Worm (Caenorhabditis elegans) whole organism, L3 larva: ENCODE data around the gene sex-1.

Experiments
- R02D3.7 ChIP-seq: fragments of 150-350 bp; optimal IDR thresholded peaks from 2 replicates; lab custom pipeline; 2014; ENCODE audit warnings: missing biosample characterization, missing genetic modification characterization
- ama-1 ChIP-seq: fragments of 150-350 bp; optimal IDR thresholded peaks from 2 replicates; lab custom pipeline; 2018
- ceh-16 ChIP-seq: sonication (generic microtip); optimal IDR thresholded peaks from 2 replicates; lab custom pipeline; 2017; ENCODE audit warnings: missing biosample characterization, missing genetic modification characterization
- ceh-28 ChIP-seq: fragments of 150-350 bp; optimal IDR thresholded peaks from 2 replicates; lab custom pipeline; 2014; ENCODE audit warnings: missing biosample characterization, missing genetic modification reagents, missing genetic modification characterization
- ceh-82 ChIP-seq: fragments of 150-350 bp; optimal IDR thresholded peaks from 2 replicates; lab custom pipeline; 2014; ENCODE audit warnings: missing biosample characterization, missing genetic modification characterization
- ceh-9 ChIP-seq: sonication (generic microtip); optimal IDR thresholded peaks from 2 replicates; lab custom pipeline; 2018; ENCODE audit warnings: missing biosample characterization, missing genetic modification characterization
- egl-27 ChIP-seq: sonication (generic microtip); optimal IDR thresholded peaks from 4 replicates; lab custom pipeline; 2017; ENCODE audit warnings: missing biosample characterization, missing genetic modification reagents, missing genetic modification characterization
- egl-5 ChIP-seq: fragments of 150-350 bp; optimal IDR thresholded peaks from 2 replicates; lab custom pipeline; 2017; ENCODE audit warnings: missing biosample characterization, missing genetic modification reagents, missing genetic modification characterization, inconsistent platforms
- elt-1 ChIP-seq: fragments of 150-350 bp; optimal IDR thresholded peaks from 2 replicates; lab custom pipeline; 2014; ENCODE audit warnings: missing biosample characterization, missing genetic modification characterization
- elt-2 ChIP-seq: sonication (generic microtip); optimal IDR thresholded peaks from 2 replicates; lab custom pipeline; 2016; ENCODE audit warnings: missing genetic modification reagents, mild to moderate bottlenecking, missing genetic modification characterization, missing compliant biosample characterization
- elt-3 ChIP-seq, 3 experiments: fragments of 150-350 bp in 1 of 3; sonication (generic microtip) in 2 of 3; optimal IDR thresholded peaks; 2 replicates in 2 of 3; 4 replicates in 1 of 3; lab custom pipeline; 2014 to 2017; ENCODE audit warnings: missing biosample characterization in 3 of 3, missing genetic modification characterization in 3 of 3
- eor-1 ChIP-seq, 2 experiments: fragments of 150-350 bp; optimal IDR thresholded peaks; 2 replicates each; lab custom pipeline; 2014 to 2018; ENCODE audit warnings: missing biosample characterization in 2 of 2, missing genetic modification characterization in 2 of 2
- fkh-10 ChIP-seq: sonication (generic microtip); optimal IDR thresholded peaks from 2 replicates; lab custom pipeline; 2017; ENCODE audit warnings: missing biosample characterization, missing genetic modification reagents, missing genetic modification characterization
- hmg-11 ChIP-seq: sonication (generic microtip); optimal IDR thresholded peaks from 2 replicates; lab custom pipeline; 2016; ENCODE audit warnings: missing genetic modification characterization, missing compliant biosample characterization
- jun-1 ChIP-seq: fragments of 150-350 bp; optimal IDR thresholded peaks from 2 replicates; lab custom pipeline; 2014; ENCODE audit warnings: missing biosample characterization, missing genetic modification reagents, missing genetic modification characterization
- lin-15B ChIP-seq: fragments of 150-350 bp; optimal IDR thresholded peaks from 2 replicates; lab custom pipeline; 2014; ENCODE audit warnings: missing biosample characterization, missing genetic modification characterization
- lin-39 ChIP-seq: fragments of 150-350 bp; optimal IDR thresholded peaks from 2 replicates; lab custom pipeline; 2018; ENCODE audit warnings: missing biosample characterization, missing genetic modification reagents, missing genetic modification characterization
- lsy-12 ChIP-seq: sonication (generic microtip); optimal IDR thresholded peaks from 2 replicates; lab custom pipeline; 2016; ENCODE audit warnings: mild to moderate bottlenecking, missing genetic modification characterization, missing compliant biosample characterization
- mml-1 ChIP-seq: fragments of 150-350 bp; sonication (generic microtip); optimal IDR thresholded peaks from 3 replicates; lab custom pipeline; 2014; ENCODE audit warnings: missing biosample characterization, missing genetic modification characterization
- nfya-1 ChIP-seq: sonication (generic microtip); optimal IDR thresholded peaks from 2 replicates; lab custom pipeline; 2017; ENCODE audit warnings: missing genetic modification characterization, mild to moderate bottlenecking, missing compliant biosample characterization, antibody characterized with exemption, moderate library complexity; ENCODE audit not compliant: insufficient read depth
- nhr-11 ChIP-seq: fragments of 150-350 bp; optimal IDR thresholded peaks from 2 replicates; lab custom pipeline; 2014; ENCODE audit warnings: missing biosample characterization, missing genetic modification characterization
- nhr-23 ChIP-seq: fragments of 150-350 bp; optimal IDR thresholded peaks from 2 replicates; lab custom pipeline; 2014; ENCODE audit warnings: missing biosample characterization, missing genetic modification reagents, missing genetic modification characterization
- nhr-237 ChIP-seq: fragments of 150-350 bp; optimal IDR thresholded peaks from 2 replicates; lab custom pipeline; 2014; ENCODE audit warnings: missing biosample characterization, missing genetic modification characterization
- nhr-25 ChIP-seq: sonication (generic microtip); optimal IDR thresholded peaks from 2 replicates; lab custom pipeline; 2017; ENCODE audit warnings: missing biosample characterization, missing genetic modification characterization
- nhr-28 ChIP-seq: fragments of 150-350 bp; optimal IDR thresholded peaks from 2 replicates; lab custom pipeline; 2014; ENCODE audit warnings: missing biosample characterization, missing genetic modification characterization
- nhr-43 ChIP-seq: sonication (generic microtip); optimal IDR thresholded peaks from 2 replicates; lab custom pipeline; 2016; ENCODE audit warnings: mild to moderate bottlenecking, missing genetic modification characterization, missing compliant biosample characterization; ENCODE audit not compliant: poor library complexity, severe bottlenecking
- nhr-77 ChIP-seq: fragments of 150-350 bp; optimal IDR thresholded peaks from 2 replicates; lab custom pipeline; 2014; ENCODE audit warnings: missing biosample characterization, missing genetic modification characterization
- pha-4 ChIP-seq: fragments of 150-350 bp; optimal IDR thresholded peaks from 2 replicates; lab custom pipeline; 2014; ENCODE audit warnings: missing biosample characterization, missing genetic modification reagents, missing genetic modification characterization
- pqm-1 ChIP-seq: fragments of 150-350 bp; optimal IDR thresholded peaks from 2 replicates; lab custom pipeline; 2017; ENCODE audit warnings: missing biosample characterization, missing genetic modification characterization, inconsistent platforms
- skn-1 ChIP-seq: fragments of 150-350 bp; optimal IDR thresholded peaks from 2 replicates; lab custom pipeline; 2014; ENCODE audit warnings: missing biosample characterization, missing genetic modification characterization
- snpc-4 ChIP-seq: fragments of 150-350 bp; optimal IDR thresholded peaks from 2 replicates; lab custom pipeline; 2014; ENCODE audit warnings: missing biosample characterization, missing genetic modification characterization
- tbx-2 ChIP-seq: sonication (generic microtip); optimal IDR thresholded peaks from 2 replicates; lab custom pipeline; 2016; ENCODE audit warnings: mild to moderate bottlenecking, missing genetic modification characterization, missing compliant biosample characterization
- unc-39 ChIP-seq: sonication (generic microtip); optimal IDR thresholded peaks from 4 replicates; lab custom pipeline; 2017; ENCODE audit warnings: missing biosample characterization, missing genetic modification characterization
- unc-62 ChIP-seq: fragments of 150-350 bp; sonication (generic microtip); optimal IDR thresholded peaks from 4 replicates; lab custom pipeline; 2014; ENCODE audit warnings: missing biosample characterization, missing genetic modification reagents, missing genetic modification characterization
- zag-1 ChIP-seq: fragments of 150-350 bp; optimal IDR thresholded peaks from 2 replicates; lab custom pipeline; 2014; ENCODE audit warnings: missing biosample characterization, missing genetic modification characterization
- ztf-11 ChIP-seq: fragments of 150-350 bp; optimal IDR thresholded peaks from 2 replicates; lab custom pipeline; 2014; ENCODE audit warnings: missing biosample characterization, missing genetic modification characterization

Gene sex-1

ce11 chrX:10163212-10163611, 42.0 kb downstream of the sex-1 start:
- no peak for TF ChIP-seq nhr-28
- TF ChIP-seq nhr-77, result no peak
- no peak for TF ChIP-seq elt-1 (tag; lab: Kevin White, UChicago)
- no peak for TF ChIP-seq ceh-9
- TF ChIP-seq ceh-16 (tag; lab: Kevin White, UChicago), result no peak
- TF ChIP-seq lin-15B (tag; lab: Kevin White, UChicago), result no peak

- TF ChIP-seq lin-15B (tag; lab: Kevin White, UChicago), result no peak
- TF ChIP-seq fkh-10 (GFP tag; lab: Kevin White, UChicago), result peak; percentile 73
Observed at ce11 chrX:10162476-10162875, 42.7 kb downstream of the sex-1 start.

ce11 chrX:10160097-10160677, 45.0 kb downstream of the sex-1 start, which contains the start of gene F09B9.4:
F09B9.4 (plus strand) TSS chrX:10160627.
- TF ChIP-seq ceh-82 (tag; lab: Kevin White, UChicago) (no peak), lin-39 (tag; lab: Kevin White, UChicago) (peak; percentile 26), nfya-1 (tag; lab: Kevin White, UChicago) (peak; percentile 10), egl-5 (peak; percentile 57)

DNA sequence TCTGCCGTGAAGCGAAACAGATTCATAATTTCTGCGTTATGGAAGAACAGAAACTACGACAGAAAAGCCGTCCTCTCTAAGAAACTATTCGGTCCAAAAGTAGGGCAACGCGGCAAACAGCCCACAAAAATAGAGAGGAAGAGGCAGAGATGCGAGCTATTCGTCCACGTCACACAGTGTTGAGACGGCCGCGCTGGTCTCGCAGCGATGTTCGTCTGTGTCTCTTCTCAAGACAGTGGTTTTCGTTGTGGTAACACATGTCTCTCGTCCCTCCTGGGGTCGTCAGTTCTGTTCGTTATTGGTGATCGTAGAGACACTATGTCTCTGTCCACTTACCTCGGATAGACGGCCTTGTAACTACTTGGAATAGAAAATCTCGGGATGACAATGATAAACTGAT, 46.5 kb downstream of the sex-1 start, which contains the start of gene erd-2.1:
Gene erd-2.1 (minus strand): TSS at position 114 of the 400 bp plus-strand sequence.
- TF ChIP-seq ama-1 (lab: Kevin White, UChicago) (peak; percentile 69), lin-15B (tag; lab: Kevin White, UChicago) (peak; percentile 57), nhr-23 (tag; lab: Kevin White, UChicago) (peak; percentile 89), snpc-4 (tag; lab: Kevin White, UChicago) (peak; percentile 2), zag-1 (no peak), lsy-12 (tag; lab: Kevin White, UChicago) (peak; percentile 2), nhr-11 (tag; lab: Kevin White, UChicago) (no peak), ceh-28 (tag; lab: Kevin White, UChicago) (peak; percentile 40), unc-39 (tag; lab: Kevin White, UChicago) (no peak), lin-39 (tag; lab: Kevin White, UChicago) (peak; percentile 75), hmg-11 (peak; percentile 75), nhr-43 (tag; lab: Kevin White, UChicago) (peak; percentile 58), pha-4 (peak; percentile 69), pqm-1 (tag; lab: Kevin White, UChicago) (peak; percentile 35), elt-2 (tag; lab: Kevin White, UChicago) (peak; percentile 52), skn-1 (tag; lab: Kevin White, UChicago) (no peak), egl-5 (peak; percentile 69), nhr-25 (tag; lab: Kevin White, UChicago) (peak; percentile 57), tbx-2 (tag; lab: Kevin White, UChicago) (peak; percentile 20), nfya-1 (tag; lab: Kevin White, UChicago) (peak; percentile 95)
- TF ChIP-seq, all 47 proteins: peak for 16

DNA sequence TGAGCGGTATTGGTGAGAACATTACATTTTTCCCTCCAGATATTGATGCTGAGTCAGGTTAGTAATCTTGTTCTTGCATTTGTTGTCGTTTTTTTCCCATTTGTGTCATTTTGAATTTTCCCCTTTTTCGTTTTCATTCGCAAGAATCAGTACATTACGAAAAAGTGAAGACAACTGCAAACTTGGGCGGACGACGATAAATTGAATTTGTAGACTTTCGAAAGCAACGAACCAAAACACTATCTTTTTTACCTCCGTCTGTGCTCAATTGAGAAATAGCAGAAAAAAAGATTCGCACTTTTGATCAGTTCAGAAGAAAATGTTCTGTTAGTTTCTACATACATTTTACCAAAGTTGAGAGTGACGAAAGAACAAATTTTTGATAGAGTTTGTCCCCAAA, 50.1 kb downstream of the sex-1 start:
- TF ChIP-seq nhr-77 (no peak), fkh-10 (GFP tag; lab: Kevin White, UChicago) (peak; percentile 40)

DNA sequence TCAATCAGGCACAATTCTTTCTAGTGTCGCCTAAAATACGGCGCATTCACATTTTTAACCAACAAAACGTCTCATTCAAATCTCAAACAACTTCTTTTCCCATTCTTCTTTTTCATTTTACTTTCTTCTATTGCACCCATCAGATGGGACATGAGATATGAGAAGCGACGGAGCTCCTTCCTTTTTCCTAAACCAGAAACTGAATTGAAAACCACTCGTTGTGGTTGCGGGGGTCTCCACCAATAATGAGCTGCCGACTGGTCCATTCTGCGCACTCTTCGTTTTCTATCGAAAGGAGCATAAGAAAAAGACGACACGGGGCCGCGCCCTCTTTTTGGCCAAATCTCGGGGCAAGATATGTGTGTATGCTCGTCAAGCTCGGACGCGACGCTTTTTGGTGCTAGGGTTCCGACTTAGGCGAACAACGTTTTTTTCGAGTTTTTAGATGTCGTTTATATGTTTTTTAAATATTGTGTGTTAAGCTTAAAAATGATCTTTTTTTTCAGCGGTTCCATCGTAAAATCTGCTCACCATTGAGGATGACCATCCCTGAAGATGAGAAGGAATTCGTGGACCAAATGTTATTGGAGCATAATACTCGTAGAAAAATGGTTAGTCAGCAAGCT, 50.8 kb downstream of the sex-1 start, which contains the start of gene F09B9.5:
Gene F09B9.5 (plus strand): TSS at position 501 of the 626 bp plus-strand sequence.
- TF ChIP-seq nhr-77 (no peak), ama-1 (lab: Kevin White, UChicago) (no peak), nfya-1 (tag; lab: Kevin White, UChicago) (peak; percentile 62), nhr-25 (tag; lab: Kevin White, UChicago) (no peak), unc-62 (GFP tag; lab: Kevin White, UChicago) (peak; percentile 49), mml-1 (tag; lab: Kevin White, UChicago) (no peak), nhr-23 (tag; lab: Kevin White, UChicago) (no peak), nhr-11 (tag; lab: Kevin White, UChicago) (no peak), ztf-11 (tag; lab: Kevin White, UChicago) (no peak), elt-1 (tag; lab: Kevin White, UChicago) (no peak), hmg-11 (peak; percentile 24), skn-1 (tag; lab: Kevin White, UChicago) (no peak), egl-27 (tag; lab: Kevin White, UChicago) (no peak), nhr-237 (tag; lab: Kevin White, UChicago) (no peak), jun-1 (tag; lab: Kevin White, UChicago) (no peak), elt-3 (tag; optimal IDR thresholded peaks at IDR 0.05; lab: Kevin White, UChicago) (no peak), R02D3.7 (no peak), eor-1 (tag; optimal IDR thresholded peaks at IDR 0.05; lab: Kevin White, UChicago) (no peak)
